Worm (Caenorhabditis elegans) whole organism, young adult: Measurements from ENCODE around the gene F14H3.5.

ENCODE experiments used
- B0019.2 ChIP-seq: fragments of 200-800 bp; sonication (Bioruptor generic); conservative IDR thresholded peaks from 2 replicates; pipeline ENCODE4 v1.3.6; 2022; ENCODE audit warnings: missing genetic modification reagents, missing genetic modification characterization, missing compliant biosample characterization
- B0035.1 ChIP-seq: sonication (generic microtip); optimal IDR thresholded peaks from 2 replicates; lab custom pipeline; 2016; ENCODE audit warnings: missing genetic modification characterization, mild to moderate bottlenecking, missing compliant biosample characterization, missing genotype, missing genetic modification reagents
- D2030.7 ChIP-seq: fragments of 200-800 bp; sonication (Bioruptor generic); IDR thresholded peaks from 2 replicates; pipeline ENCODE4 v1.3.6; 2022; ENCODE audit warnings: missing genetic modification reagents, missing genetic modification characterization, missing compliant biosample characterization
- F33H1.4 ChIP-seq: fragments of 200-800 bp; sonication (Bioruptor generic); IDR thresholded peaks from 2 replicates; pipeline ENCODE4 v1.3.6; 2022; ENCODE audit warnings: missing genetic modification reagents, missing genetic modification characterization, missing compliant biosample characterization
- F49E8.2 ChIP-seq: sonication (generic microtip); optimal IDR thresholded peaks from 3 replicates; lab custom pipeline; 2017; ENCODE audit warnings: missing genetic modification characterization, mild to moderate bottlenecking, missing compliant biosample characterization, antibody characterized with exemption, moderate library complexity; ENCODE audit not compliant: insufficient read depth
- F57A8.1 ChIP-seq: fragments of 200-800 bp; sonication (Bioruptor generic); optimal IDR thresholded peaks from 2 replicates; lab custom pipeline; 2018; ENCODE audit warnings: mild to moderate bottlenecking, missing genetic modification characterization, moderate library complexity, missing compliant biosample characterization
- K12H6.12 ChIP-seq: fragments of 200-800 bp; sonication (Bioruptor generic); optimal IDR thresholded peaks from 2 replicates; lab custom pipeline; 2018; ENCODE audit warnings: mild to moderate bottlenecking, missing genetic modification characterization, missing compliant biosample characterization
- Y95B8A.8 ChIP-seq: fragments of 200-800 bp; sonication (Bioruptor generic); IDR thresholded peaks from 2 replicates; pipeline ENCODE4 v1.3.6; 2022; ENCODE audit warnings: missing genetic modification reagents, missing genetic modification characterization, missing compliant biosample characterization
- akir-1 ChIP-seq: fragments of 200-800 bp; sonication (Bioruptor generic); optimal IDR thresholded peaks from 2 replicates; lab custom pipeline; 2018; ENCODE audit warnings: mild to moderate bottlenecking, missing genetic modification characterization, moderate library complexity, missing compliant biosample characterization
- aptf-2 ChIP-seq: fragments of 200-800 bp; sonication (Bioruptor generic); conservative IDR thresholded peaks from 2 replicates; pipeline ENCODE4 v1.3.6; 2022; ENCODE audit warnings: missing genetic modification reagents, missing genetic modification characterization, missing compliant biosample characterization
- ccch-3 ChIP-seq: fragments of 200-800 bp; sonication (Bioruptor generic); optimal IDR thresholded peaks from 2 replicates; lab custom pipeline; 2018; ENCODE audit warnings: mild to moderate bottlenecking, missing genetic modification characterization, missing compliant biosample characterization
- ceh-27 ChIP-seq: fragments of 200-800 bp; sonication (Bioruptor generic); optimal IDR thresholded peaks from 2 replicates; lab custom pipeline; 2018; ENCODE audit warnings: mild to moderate bottlenecking, missing genetic modification characterization, moderate library complexity, missing compliant biosample characterization
- ceh-79 ChIP-seq: sonication (generic microtip); optimal IDR thresholded peaks from 2 replicates; lab custom pipeline; 2017; ENCODE audit warnings: mild to moderate bottlenecking, missing genetic modification characterization, missing compliant biosample characterization
- ceh-91 ChIP-seq: fragments of 200-800 bp; sonication (Bioruptor generic); IDR thresholded peaks from 2 replicates; pipeline ENCODE4 v1.3.6; 2022; ENCODE audit warnings: missing genetic modification reagents, missing genetic modification characterization, missing compliant biosample characterization
- dpl-1 ChIP-seq: fragments of 150-350 bp; optimal IDR thresholded peaks from 2 replicates; lab custom pipeline; 2014; ENCODE audit warnings: missing biosample characterization, missing genetic modification reagents, missing genetic modification characterization
- efl-1 ChIP-seq: fragments of 150-350 bp; optimal IDR thresholded peaks from 2 replicates; lab custom pipeline; 2014; ENCODE audit warnings: missing biosample characterization, missing genetic modification reagents, missing genetic modification characterization
- egrh-3 ChIP-seq: fragments of 200-800 bp; sonication (Bioruptor generic); IDR thresholded peaks from 2 replicates; pipeline ENCODE4 v1.3.6; 2022; ENCODE audit warnings: missing genetic modification reagents, missing genetic modification characterization, missing compliant biosample characterization
- ekl-4 ChIP-seq: fragments of 200-800 bp; sonication (Bioruptor generic); IDR thresholded peaks from 2 replicates; pipeline ENCODE4 v1.3.6; 2022; ENCODE audit warnings: missing genetic modification reagents, missing genetic modification characterization, missing compliant biosample characterization
- ets-4 ChIP-seq: fragments of 200-800 bp; sonication (Bioruptor generic); optimal IDR thresholded peaks from 2 replicates; lab custom pipeline; 2018; ENCODE audit warnings: mild to moderate bottlenecking, missing genetic modification characterization, missing compliant biosample characterization
- him-1 ChIP-seq: sonication (generic microtip); optimal IDR thresholded peaks from 2 replicates; lab custom pipeline; 2016; ENCODE audit warnings: missing genotype, missing genetic modification reagents, missing genetic modification characterization, missing compliant biosample characterization
- hlh-26 ChIP-seq: fragments of 200-800 bp; sonication (Bioruptor generic); conservative IDR thresholded peaks from 2 replicates; pipeline ENCODE4 v1.3.6; 2022; ENCODE audit warnings: missing genetic modification reagents, missing genetic modification characterization, missing compliant biosample characterization
- let-607 ChIP-seq, 2 experiments: fragments of 200-800 bp in 1 of 2; sonication (Bioruptor generic) in 1 of 2; sonication (generic microtip) in 1 of 2; optimal IDR thresholded peaks; 2 replicates each; lab custom pipeline; 2016 to 2018; ENCODE audit warnings: mild to moderate bottlenecking in 2 of 2, missing compliant biosample characterization in 2 of 2, missing genetic modification characterization in 2 of 2, moderate library complexity in 2 of 2, missing genotype in 1 of 2
- lin-26 ChIP-seq: fragments of 200-800 bp; sonication (Bioruptor generic); IDR thresholded peaks from 2 replicates; pipeline ENCODE4 v1.3.6; 2022; ENCODE audit warnings: missing genetic modification reagents, missing genetic modification characterization, missing compliant biosample characterization
- lin-40 ChIP-seq: sonication (generic microtip); optimal IDR thresholded peaks from 2 replicates; lab custom pipeline; 2016; ENCODE audit warnings: missing genetic modification characterization, mild to moderate bottlenecking, missing compliant biosample characterization, missing genotype, missing genetic modification reagents
- lin-54 ChIP-seq: fragments of 200-800 bp; sonication (Bioruptor generic); optimal IDR thresholded peaks from 2 replicates; lab custom pipeline; 2018; ENCODE audit warnings: mild to moderate bottlenecking, missing genetic modification characterization, missing compliant biosample characterization
- lir-1 ChIP-seq: fragments of 200-800 bp; sonication (Bioruptor generic); conservative IDR thresholded peaks from 2 replicates; pipeline ENCODE4 v1.3.6; 2022; ENCODE audit warnings: missing genetic modification reagents, missing genetic modification characterization, missing compliant biosample characterization
- lsl-1 ChIP-seq: fragments of 200-800 bp; sonication (Bioruptor generic); optimal IDR thresholded peaks from 2 replicates; lab custom pipeline; 2018; ENCODE audit warnings: mild to moderate bottlenecking, missing genetic modification characterization, moderate library complexity, missing compliant biosample characterization
- madf-6 ChIP-seq: fragments of 200-800 bp; sonication (Bioruptor generic); IDR thresholded peaks from 2 replicates; pipeline ENCODE4 v1.3.6; 2022; ENCODE audit warnings: missing genetic modification reagents, missing genetic modification characterization, missing compliant biosample characterization
- madf-8 ChIP-seq: fragments of 200-800 bp; sonication (Bioruptor generic); conservative IDR thresholded peaks from 2 replicates; pipeline ENCODE4 v1.3.6; 2022; ENCODE audit warnings: missing genetic modification reagents, missing genetic modification characterization, missing compliant biosample characterization
- nfya-1 ChIP-seq: sonication (generic microtip); optimal IDR thresholded peaks from 2 replicates; lab custom pipeline; 2017; ENCODE audit warnings: antibody characterized with exemption, missing compliant biosample characterization, missing genetic modification characterization, borderline replicate concordance; ENCODE audit not compliant: insufficient read depth
- nfya-2 ChIP-seq: fragments of 200-800 bp; sonication (Bioruptor generic); IDR thresholded peaks from 2 replicates; pipeline ENCODE4 v1.3.6; 2022; ENCODE audit warnings: missing genetic modification reagents, missing genetic modification characterization, missing compliant biosample characterization
- nhr-120 ChIP-seq: fragments of 200-800 bp; sonication (Bioruptor generic); IDR thresholded peaks from 2 replicates; pipeline ENCODE4 v1.3.6; 2022; ENCODE audit warnings: missing genetic modification characterization, missing compliant biosample characterization
- nhr-179 ChIP-seq: sonication (generic microtip); optimal IDR thresholded peaks from 2 replicates; lab custom pipeline; 2016; ENCODE audit warnings: mild to moderate bottlenecking, missing genetic modification characterization, missing compliant biosample characterization
- nhr-90 ChIP-seq: sonication (generic microtip); optimal IDR thresholded peaks from 2 replicates; lab custom pipeline; 2016; ENCODE audit warnings: missing genotype, mild to moderate bottlenecking, missing genetic modification characterization, missing compliant biosample characterization
- repo-1 ChIP-seq: sonication (generic microtip); optimal IDR thresholded peaks from 2 replicates; lab custom pipeline; 2017; ENCODE audit warnings: mild to moderate bottlenecking, missing genetic modification characterization, missing compliant biosample characterization
- rpc-1 ChIP-seq, 2 experiments: fragments of 150-350 bp in 1 of 2; sonication (generic microtip) in 1 of 2; optimal IDR thresholded peaks; 2 replicates each; lab custom pipeline; 2014 to 2018; ENCODE audit warnings: missing biosample characterization in 1 of 2, missing genetic modification characterization in 1 of 2, missing genetic modification reagents in 1 of 2, missing genotype in 1 of 2
- sea-2 ChIP-seq: fragments of 200-800 bp; sonication (Bioruptor generic); IDR thresholded peaks from 2 replicates; pipeline ENCODE4 v1.3.6; 2022; ENCODE audit warnings: missing genetic modification characterization, missing compliant biosample characterization
- snpc-4 ChIP-seq, 5 experiments: fragments of 150-350 bp in 1 of 5; sonication (generic microtip) in 4 of 5; optimal IDR thresholded peaks; 2 replicates each; lab custom pipeline; 2014 to 2018; ENCODE audit warnings: missing genetic modification characterization in 5 of 5, missing biosample characterization in 3 of 5, antibody characterized with exemption in 2 of 5, mild to moderate bottlenecking in 2 of 5, missing compliant biosample characterization in 2 of 5, missing genotype in 2 of 5, moderate library complexity in 2 of 5, missing genetic modification reagents in 1 of 5
- tbp1 ChIP-seq: fragments of 200-800 bp; sonication (Bioruptor generic); optimal IDR thresholded peaks from 2 replicates; lab custom pipeline; 2018; ENCODE audit warnings: mild to moderate bottlenecking, missing genetic modification characterization, missing compliant biosample characterization
- tbx-9 ChIP-seq: sonication (generic microtip); optimal IDR thresholded peaks from 2 replicates; lab custom pipeline; 2016; ENCODE audit warnings: borderline replicate concordance, missing genetic modification characterization, inconsistent platforms, missing compliant biosample characterization
- xnd-1 ChIP-seq: sonication (generic microtip); optimal IDR thresholded peaks from 2 replicates; lab custom pipeline; 2016; ENCODE audit warnings: missing genotype, missing genetic modification reagents, missing genetic modification characterization, missing compliant biosample characterization
- zfh-2 ChIP-seq: fragments of 200-800 bp; sonication (Bioruptor generic); conservative IDR thresholded peaks from 2 replicates; pipeline ENCODE4 v1.3.6; 2022; ENCODE audit warnings: missing genetic modification reagents, missing genetic modification characterization, missing compliant biosample characterization
- ztf-6 ChIP-seq: fragments of 200-800 bp; sonication (Bioruptor generic); IDR thresholded peaks from 2 replicates; pipeline ENCODE4 v1.3.6; 2022; ENCODE audit warnings: missing genetic modification reagents, missing genetic modification characterization, missing compliant biosample characterization

The F14H3.5 gene

DNA sequence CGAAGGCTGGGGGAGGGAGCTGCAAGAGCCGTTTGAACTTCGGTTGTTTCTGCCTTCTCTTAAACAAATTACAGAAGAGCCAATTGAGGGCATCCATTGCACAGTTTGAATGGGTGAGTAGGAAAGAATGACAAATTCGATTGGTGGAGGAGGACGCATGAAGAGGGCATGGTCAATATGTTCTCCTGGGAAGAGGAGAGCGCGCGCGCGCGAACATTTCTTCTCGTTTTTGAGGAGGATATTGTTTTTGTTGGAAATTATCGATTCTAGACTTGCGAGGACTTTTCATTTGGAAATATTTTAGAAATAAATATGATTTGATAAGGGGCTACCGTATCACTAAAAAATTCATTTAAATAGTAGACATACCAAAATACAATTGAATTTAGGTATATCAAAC lies 25.3 kb downstream of the F14H3.5 start, which contains the start of gene T10C6.7 (continued):
- TF ChIP-seq nhr-90 (no peak), tbp1 (no peak), hlh-26 (GFP tag; lab: Robert Waterston, UW) (no peak), lir-1 (0 out of 2 replicates have a peak, but pooled peaks have one; percentile 10), Y95B8A.8 (GFP tag; lab: Robert Waterston, UW) (no peak), nfya-1 (tag; lab: Kevin White, UChicago) (no peak), egrh-3 (GFP tag; lab: Robert Waterston, UW) (no peak), tbx-9 (no peak), lin-40 (tag; lab: Kevin White, UChicago) (no peak), madf-8 (GFP tag; lab: Robert Waterston, UW) (peak; percentile 69), nfya-2 (GFP tag; lab: Robert Waterston, UW) (no peak), nhr-179 (no peak), let-607 (tag; optimal IDR thresholded peaks at IDR 0.05; lab: Kevin White, UChicago) (no peak), lin-54 (no peak), B0035.1 (no peak), ceh-27 (no peak), efl-1 (peak; percentile 34), repo-1 (tag; lab: Kevin White, UChicago) (no peak), rpc-1 (optimal IDR thresholded peaks at IDR 0.05; lab: Kevin White, UChicago) (no peak), rpc-1 (tag; optimal IDR thresholded peaks at IDR 0.05; lab: Kevin White, UChicago) (no peak), xnd-1 (tag; lab: Kevin White, UChicago) (peak; percentile 7), B0019.2 (GFP tag; lab: Robert Waterston, UW) (no peak), K12H6.12 (tag; lab: Kevin White, UChicago) (no peak), him-1 (tag; lab: Kevin White, UChicago) (no peak), ceh-91 (no peak), D2030.7 (peak; percentile 18; the same call in 1 of the 2 replicates), madf-6 (GFP tag; lab: Robert Waterston, UW) (peak; percentile 87), F33H1.4 (GFP tag; lab: Robert Waterston, UW) (no peak), aptf-2 (GFP tag; lab: Robert Waterston, UW) (peak; percentile 100)

DNA sequence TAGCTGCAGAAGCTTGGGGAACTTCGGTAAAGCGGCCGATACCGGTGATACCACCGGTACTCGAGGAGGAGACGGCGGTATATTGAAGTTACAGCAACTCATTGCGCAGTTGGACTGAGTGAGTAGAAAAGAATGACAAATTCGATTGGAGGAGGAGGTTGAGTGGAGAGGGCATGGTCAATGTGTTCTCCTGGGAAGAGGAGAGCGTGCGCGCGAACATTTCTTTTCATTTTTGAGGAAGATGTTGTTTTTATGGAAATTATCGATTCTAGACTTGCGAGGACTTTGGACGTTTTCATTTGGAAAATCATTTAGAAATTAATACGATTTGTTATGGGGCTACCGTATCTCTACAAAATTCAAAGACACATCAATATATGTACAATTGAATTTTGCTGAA lies 27.6 kb downstream of the F14H3.5 start:
- TF ChIP-seq aptf-2 (GFP tag; lab: Robert Waterston, UW): peak; percentile 92
- TF ChIP-seq D2030.7: no peak

DNA sequence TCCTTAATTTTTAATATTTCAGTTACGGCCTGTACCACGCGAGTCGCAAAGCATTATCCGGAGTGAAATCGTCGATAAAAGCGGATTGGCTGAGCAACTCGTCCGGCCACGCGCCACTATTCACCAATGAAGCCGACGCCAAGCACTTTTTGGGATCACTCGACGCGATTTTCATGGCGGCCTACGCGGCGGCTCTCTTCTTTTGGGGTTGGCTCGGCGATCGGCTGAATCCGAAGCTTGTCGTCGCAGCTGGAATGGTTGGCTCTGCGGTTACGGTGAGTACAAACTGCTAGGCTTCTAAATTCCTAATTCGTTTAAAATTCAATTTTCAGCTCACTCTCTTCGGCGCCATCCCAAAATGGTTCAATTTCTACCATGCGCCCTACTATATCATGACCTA lies 31.9 kb downstream of the F14H3.5 start:
- TF ChIP-seq ets-4 (GFP tag; lab: Kevin White, UChicago): no peak
- peak; percentile 51 for TF ChIP-seq zfh-2

DNA sequence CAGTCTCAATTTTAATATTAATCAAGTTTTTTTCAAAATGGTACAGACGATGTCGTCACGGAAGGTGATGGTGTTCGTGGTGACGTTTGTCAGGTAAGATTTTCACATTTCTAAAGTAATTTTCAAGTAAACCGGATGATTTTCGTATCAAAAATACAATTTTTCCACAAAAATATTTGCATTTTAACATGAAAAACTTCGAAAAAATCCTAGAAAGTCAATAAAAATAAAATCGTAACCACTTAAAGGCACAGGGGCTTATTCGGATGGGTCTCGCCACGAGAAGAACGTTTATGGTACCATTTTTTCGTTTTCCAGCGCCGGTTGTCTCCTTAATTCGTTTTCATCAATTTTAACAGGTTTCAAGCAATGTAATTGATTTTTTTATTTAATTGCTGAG lies 32.6 kb downstream of the F14H3.5 start, which contains the start of gene T10C6.6:
TSS of gene T10C6.6 (plus strand) at position 27 of the 400 bp plus-strand sequence.
- TF ChIP-seq F57A8.1 (GFP tag; lab: Kevin White, UChicago): no peak
- no peak for TF ChIP-seq lin-26 (GFP tag; lab: Robert Waterston, UW)
- TF ChIP-seq xnd-1 (tag; lab: Kevin White, UChicago): peak; percentile 79
- peak; percentile 81 for TF ChIP-seq madf-6 (GFP tag; lab: Robert Waterston, UW)
- peak; percentile 88 for TF ChIP-seq lsl-1 (GFP tag; lab: Kevin White, UChicago)
- no peak for TF ChIP-seq egrh-3 (GFP tag; lab: Robert Waterston, UW)
- TF ChIP-seq sea-2 (GFP tag; lab: Robert Waterston, UW): no peak
- TF ChIP-seq ceh-79 (tag; lab: Kevin White, UChicago): peak; percentile 38
- TF ChIP-seq akir-1 (GFP tag; lab: Kevin White, UChicago): no peak
- no peak for TF ChIP-seq ztf-6 (GFP tag; lab: Robert Waterston, UW)
- peak; percentile 54; the same call in 1 of the 2 replicates for TF ChIP-seq ekl-4 (GFP tag; lab: Robert Waterston, UW)
- no peak for TF ChIP-seq nhr-120 (GFP tag; lab: Robert Waterston, UW)
- peak; percentile 1 for TF ChIP-seq F49E8.2 (tag; lab: Kevin White, UChicago)
- TF ChIP-seq dpl-1 (GFP tag; lab: Kevin White, UChicago): no peak
- TF ChIP-seq madf-8 (GFP tag; lab: Robert Waterston, UW): peak; percentile 38; the same call in 1 of the 2 replicates
- peak; percentile 84 for TF ChIP-seq F33H1.4 (GFP tag; lab: Robert Waterston, UW)
- TF ChIP-seq ccch-3 (GFP tag; lab: Kevin White, UChicago): no peak
- TF ChIP-seq snpc-4 (GFP tag; optimal IDR thresholded peaks at IDR 0.05; lab: Kevin White, UChicago): no peak
- TF ChIP-seq snpc-4 (tag; optimal IDR thresholded peaks at IDR 0.05; lab: Kevin White, UChicago): peak in 2 of 4 experiments; percentile 24 to 35
